Fruit fly (Drosophila melanogaster) whole organism, adult: ENCODE results near the gene gb.

Experiments
- CG11617 ChIP-seq: fragments of 200-800 bp; sonication (Bioruptor generic); optimal IDR thresholded peaks from 2 replicates; lab custom pipeline; 2017; ENCODE audit warnings: mild to moderate bottlenecking, missing biosample characterization, missing genetic modification reagents, missing genetic modification characterization
- CG1620 ChIP-seq: fragments of 200-800 bp; sonication (Bioruptor generic); optimal IDR thresholded peaks from 2 replicates; lab custom pipeline; 2016; ENCODE audit warnings: missing biosample characterization, missing genetic modification characterization
- Crg-1 ChIP-seq: fragments of 200-800 bp; sonication (Bioruptor generic); optimal IDR thresholded peaks from 2 replicates; lab custom pipeline; 2016; ENCODE audit warnings: missing biosample characterization, missing genetic modification characterization
- cic ChIP-seq: fragments of 200-800 bp; sonication (Bioruptor generic); optimal IDR thresholded peaks from 2 replicates; lab custom pipeline; 2017; ENCODE audit warnings: missing biosample characterization, mild to moderate bottlenecking, missing genetic modification characterization, moderate library complexity
- kay ChIP-seq: fragments of 200-800 bp; sonication (Bioruptor generic); peaks from one replicate; lab custom pipeline; 2016; ENCODE audit warnings: missing biosample characterization, missing genetic modification characterization, borderline replicate concordance
- ovo ChIP-seq: fragments of 200-800 bp; sonication (Bioruptor generic); optimal IDR thresholded peaks from 2 replicates; lab custom pipeline; 2016; ENCODE audit warnings: missing biosample characterization, missing genetic modification characterization

dm6 chr3R:27087549-27087948 lies 24.5 kb downstream of the gb start, which contains the start of gene Cpr97Ea:
- TF ChIP-seq Crg-1 (GFP tag; lab: Kevin White, UChicago) (no peak), cic (GFP tag; lab: Kevin White, UChicago) (no peak), CG11617 (GFP tag; lab: Kevin White, UChicago) (no peak), ovo (GFP tag; lab: Kevin White, UChicago) (no peak), CG1620 (GFP tag; lab: Kevin White, UChicago) (no peak), kay (GFP tag; lab: Kevin White, UChicago) (no peak)
